Fruit fly (Drosophila melanogaster): Measurements from ENCODE around the gene Jon25Bi.

Gene Jon25Bi

DNA sequence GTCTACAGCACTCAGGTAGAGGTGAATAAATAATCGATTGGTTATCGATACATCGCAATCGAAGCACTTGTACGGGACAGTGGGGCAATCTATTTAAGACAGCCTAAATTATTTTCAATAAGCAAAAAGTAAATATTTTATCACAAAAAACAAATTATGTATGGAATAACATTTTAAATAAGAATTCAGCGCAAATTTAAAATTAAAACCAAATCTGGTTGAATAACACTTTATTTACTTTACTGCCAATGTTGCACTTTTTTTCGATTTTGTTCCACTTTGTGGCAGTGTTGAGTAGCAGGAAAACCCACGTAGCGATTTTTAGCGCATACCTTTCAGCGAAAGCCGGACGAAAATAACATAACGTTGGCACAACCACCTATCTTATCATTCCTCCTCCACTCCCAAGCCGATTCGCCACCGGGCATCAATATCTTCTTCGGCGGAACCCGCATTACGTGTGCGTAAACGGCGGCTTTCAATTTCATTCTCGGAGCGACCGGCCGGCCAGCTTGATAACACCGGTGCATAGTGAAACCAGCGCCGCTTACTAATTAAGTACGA is 22.1 kb upstream of the Jon25Bi start, which contains the start of the genes Gmd and CG3792:
TSS of gene Gmd (minus strand) at position 36 of the 564 bp plus-strand sequence.
TSS of gene CG3792 (plus strand) at position 325 of the 564 bp plus-strand sequence.
- TF ChIP-seq CG5204 (GFP tag; optimal IDR thresholded peaks at IDR 0.05) (no peak), Clk (GFP tag; optimal IDR thresholded peaks at IDR 0.05) (peak; percentile 90), CG1620 (GFP tag; optimal IDR thresholded peaks at IDR 0.05) (peak; percentile 95), pad (GFP tag; optimal IDR thresholded peaks at IDR 0.05) (peak; percentile 86), CG33017 (tag; optimal IDR thresholded peaks at IDR 0.05) (peak; percentile 89), cnc (optimal IDR thresholded peaks at IDR 0.05) (no peak), Crg-1 (GFP tag; optimal IDR thresholded peaks at IDR 0.05) (peak; percentile 92), bab1 (GFP tag; optimal IDR thresholded peaks at IDR 0.05) (peak; percentile 95), Hr96 (GFP tag; optimal IDR thresholded peaks at IDR 0.05) (no peak), toe (GFP tag; optimal IDR thresholded peaks at IDR 0.05) (no peak), Mnt (GFP tag; optimal IDR thresholded peaks at IDR 0.05) (peak; percentile 86), kay (GFP tag; ENCODE audit: borderline replicate concordance) (no peak), CG7101 (tag; optimal IDR thresholded peaks at IDR 0.05) (peak; percentile 93), ovo (GFP tag; optimal IDR thresholded peaks at IDR 0.05) (peak; percentile 83), CG12768 (GFP tag; optimal IDR thresholded peaks at IDR 0.05) (peak; percentile 96), cic (GFP tag; optimal IDR thresholded peaks at IDR 0.05) (peak; percentile 84), CG11617 (GFP tag; optimal IDR thresholded peaks at IDR 0.05) (peak; percentile 95), CG7045 (GFP tag; optimal IDR thresholded peaks at IDR 0.05) (peak; percentile 94), tj (GFP tag; optimal IDR thresholded peaks at IDR 0.05) (peak; percentile 95), CG14711 (tag; optimal IDR thresholded peaks at IDR 0.05) (peak; percentile 89)

DNA sequence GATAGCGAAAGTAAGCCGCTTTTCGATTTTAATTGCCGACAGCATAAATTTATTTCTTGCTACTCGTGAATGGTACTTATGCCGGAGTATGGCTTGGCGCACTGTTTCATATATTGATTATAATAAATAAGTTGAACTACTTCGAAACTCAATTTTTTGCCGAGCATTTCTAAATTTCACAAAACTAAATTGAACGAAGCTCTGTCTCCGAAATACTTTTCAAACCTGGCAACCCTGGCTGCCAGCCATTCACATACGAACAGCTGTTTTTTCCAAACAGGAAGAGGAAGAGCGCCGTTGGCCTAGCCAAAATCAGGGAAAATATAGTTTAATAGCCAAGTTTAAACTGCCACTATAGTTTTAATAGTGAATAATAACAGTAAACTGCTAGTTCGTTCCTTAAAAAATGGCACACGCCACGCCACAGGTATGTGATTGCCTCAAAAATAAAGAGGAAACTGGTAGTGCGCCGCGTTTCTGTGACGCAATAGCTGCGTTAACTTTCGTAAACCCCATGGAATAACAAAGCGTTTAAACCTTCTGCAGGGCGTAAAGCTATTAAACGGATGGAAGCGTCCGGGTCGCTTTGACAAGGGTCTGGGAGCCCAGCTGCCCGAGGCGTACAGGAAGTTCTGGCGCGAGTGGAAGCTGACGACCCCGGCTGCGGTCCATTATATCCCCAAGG is 18.9 kb upstream of the Jon25Bi start, which contains the start of gene mRpL28:
TSS of gene mRpL28 (plus strand) at position 246 of the 685 bp plus-strand sequence.
- TF ChIP-seq cnc (optimal IDR thresholded peaks at IDR 0.05) (no peak), bab1 (GFP tag; optimal IDR thresholded peaks at IDR 0.05) (peak; percentile 65), CG7101 (tag; optimal IDR thresholded peaks at IDR 0.05) (peak; percentile 15), CG14711 (tag; optimal IDR thresholded peaks at IDR 0.05) (peak; percentile 94), CG11617 (GFP tag; optimal IDR thresholded peaks at IDR 0.05) (peak; percentile 11), kay (GFP tag; ENCODE audit: borderline replicate concordance) (no peak), CG33017 (tag; optimal IDR thresholded peaks at IDR 0.05) (no peak), tj (GFP tag; optimal IDR thresholded peaks at IDR 0.05) (peak; percentile 2), Mnt (GFP tag; optimal IDR thresholded peaks at IDR 0.05) (peak; percentile 44), ovo (GFP tag; optimal IDR thresholded peaks at IDR 0.05) (no peak), Clk (GFP tag; optimal IDR thresholded peaks at IDR 0.05) (no peak), pad (GFP tag; optimal IDR thresholded peaks at IDR 0.05) (no peak)

DNA sequence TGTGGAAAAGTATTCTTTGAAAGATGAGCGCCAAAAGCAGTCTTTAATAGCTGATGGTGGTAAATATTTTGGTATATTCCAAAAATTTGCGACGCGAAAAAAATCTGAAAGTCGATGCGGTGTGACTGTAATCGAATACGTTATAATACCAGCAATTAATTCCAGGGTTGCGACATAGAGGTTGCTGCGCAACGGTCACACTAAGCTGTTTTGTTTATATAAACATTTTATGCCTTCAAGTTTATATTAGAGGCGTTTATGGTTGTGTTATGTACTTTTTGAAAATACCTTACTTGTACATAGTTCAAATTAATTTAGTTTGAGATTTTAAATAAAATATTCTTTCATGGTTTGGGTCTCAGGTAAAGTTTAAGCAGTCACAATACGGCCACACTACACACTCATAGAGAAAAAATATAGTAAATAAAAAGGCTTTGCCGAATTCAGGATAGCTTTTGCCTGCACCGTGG is 16.4 kb upstream of the Jon25Bi start, which contains the start of gene CG14043:
TSS of gene CG14043 (plus strand) at position 374 of the 470 bp plus-strand sequence.
- no peak for TF ChIP-seq toe (GFP tag; optimal IDR thresholded peaks at IDR 0.05)
- peak; percentile 72 for TF ChIP-seq Mnt (GFP tag; optimal IDR thresholded peaks at IDR 0.05)
- TF ChIP-seq CG12768 (GFP tag; optimal IDR thresholded peaks at IDR 0.05) = no peak
- TF ChIP-seq CG11617 (GFP tag; optimal IDR thresholded peaks at IDR 0.05) = peak; percentile 19
- TF ChIP-seq CG1620 (GFP tag; optimal IDR thresholded peaks at IDR 0.05) = peak; percentile 50
- no peak for TF ChIP-seq ovo (GFP tag; optimal IDR thresholded peaks at IDR 0.05)
- TF ChIP-seq Crg-1 (GFP tag; optimal IDR thresholded peaks at IDR 0.05) = peak; percentile 29
- peak; percentile 25 for TF ChIP-seq CG7101 (tag; optimal IDR thresholded peaks at IDR 0.05)
- TF ChIP-seq CG5204 (GFP tag; optimal IDR thresholded peaks at IDR 0.05) = no peak
- no peak for TF ChIP-seq CG33017 (tag; optimal IDR thresholded peaks at IDR 0.05)
- TF ChIP-seq pad (GFP tag; optimal IDR thresholded peaks at IDR 0.05) = peak; percentile 26
- no peak for TF ChIP-seq kay (GFP tag; ENCODE audit: borderline replicate concordance)
- peak; percentile 74 for TF ChIP-seq bab1 (GFP tag; optimal IDR thresholded peaks at IDR 0.05)
- TF ChIP-seq Clk (GFP tag; optimal IDR thresholded peaks at IDR 0.05) = no peak
- TF ChIP-seq cnc (optimal IDR thresholded peaks at IDR 0.05) = no peak
- peak; percentile 14 for TF ChIP-seq tj (GFP tag; optimal IDR thresholded peaks at IDR 0.05)
- TF ChIP-seq cic (GFP tag; optimal IDR thresholded peaks at IDR 0.05) = peak; percentile 46
- no peak for TF ChIP-seq Hr96 (GFP tag; optimal IDR thresholded peaks at IDR 0.05)
- TF ChIP-seq CG7045 (GFP tag; optimal IDR thresholded peaks at IDR 0.05) = no peak
- TF ChIP-seq CG14711 (tag; optimal IDR thresholded peaks at IDR 0.05) = peak; percentile 66

DNA sequence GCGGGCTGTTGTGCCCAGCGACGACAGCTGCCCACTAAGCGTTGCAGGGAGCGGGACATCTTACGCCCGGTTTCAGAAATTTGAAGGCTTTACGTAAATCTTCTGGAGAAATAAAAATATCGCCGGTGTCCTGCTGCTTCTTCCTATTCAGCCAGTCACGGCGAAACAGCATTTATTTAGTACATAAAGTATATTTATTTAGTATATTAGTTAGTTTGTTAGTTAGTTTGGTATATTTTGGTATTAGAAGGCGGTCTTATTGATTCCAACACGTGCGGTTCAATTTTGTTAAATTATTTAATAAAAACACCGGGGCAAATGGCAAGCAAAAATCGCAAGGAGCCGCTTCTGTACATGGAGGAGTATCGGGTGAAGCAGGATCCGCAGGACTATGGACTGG is 13.8 kb upstream of the Jon25Bi start, which contains the start of the genes Scox and Polr1C:
TSS of gene Scox (minus strand) at position 169 of the 400 bp plus-strand sequence.
TSS of gene Polr1C (plus strand) at position 238 of the 400 bp plus-strand sequence.
- TF ChIP-seq cic (GFP tag; optimal IDR thresholded peaks at IDR 0.05) (no peak), Mnt (GFP tag; optimal IDR thresholded peaks at IDR 0.05) (peak; percentile 87), CG14711 (tag; optimal IDR thresholded peaks at IDR 0.05) (no peak), CG11617 (GFP tag; optimal IDR thresholded peaks at IDR 0.05) (no peak), bab1 (GFP tag; optimal IDR thresholded peaks at IDR 0.05) (no peak)

DNA sequence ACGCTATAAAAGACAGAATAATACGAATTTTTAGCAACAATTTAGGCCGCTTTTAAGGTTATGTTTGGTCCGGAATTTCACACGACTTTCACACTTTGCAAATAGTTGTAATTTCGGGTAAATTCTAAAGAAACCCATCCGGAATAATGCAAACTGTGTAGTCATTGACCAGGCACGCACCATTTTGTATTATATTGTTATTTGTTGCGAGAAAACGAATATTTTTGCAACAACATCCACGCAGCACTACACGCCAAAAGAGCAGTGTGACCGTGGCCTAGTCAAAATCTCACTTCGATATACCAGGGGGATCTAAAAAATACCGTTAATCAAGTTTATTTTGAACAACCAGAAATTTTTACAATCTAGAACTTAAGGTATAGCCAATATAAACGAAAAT is 12.6 kb upstream of the Jon25Bi start, which contains the start of gene eIF3i:
TSS of gene eIF3i (minus strand) at position 265 of the 400 bp plus-strand sequence.
- TF ChIP-seq CG1620 (GFP tag; optimal IDR thresholded peaks at IDR 0.05) (no peak), Clk (GFP tag; optimal IDR thresholded peaks at IDR 0.05) (no peak), pad (GFP tag; optimal IDR thresholded peaks at IDR 0.05) (no peak), CG33017 (tag; optimal IDR thresholded peaks at IDR 0.05) (no peak), CG7101 (tag; optimal IDR thresholded peaks at IDR 0.05) (no peak), cnc (optimal IDR thresholded peaks at IDR 0.05) (no peak), Mnt (GFP tag; optimal IDR thresholded peaks at IDR 0.05) (peak; percentile 50), CG12768 (GFP tag; optimal IDR thresholded peaks at IDR 0.05) (no peak), CG11617 (GFP tag; optimal IDR thresholded peaks at IDR 0.05) (no peak)
